Worm (Caenorhabditis elegans): ENCODE data around the gene srw-136.

DNA sequence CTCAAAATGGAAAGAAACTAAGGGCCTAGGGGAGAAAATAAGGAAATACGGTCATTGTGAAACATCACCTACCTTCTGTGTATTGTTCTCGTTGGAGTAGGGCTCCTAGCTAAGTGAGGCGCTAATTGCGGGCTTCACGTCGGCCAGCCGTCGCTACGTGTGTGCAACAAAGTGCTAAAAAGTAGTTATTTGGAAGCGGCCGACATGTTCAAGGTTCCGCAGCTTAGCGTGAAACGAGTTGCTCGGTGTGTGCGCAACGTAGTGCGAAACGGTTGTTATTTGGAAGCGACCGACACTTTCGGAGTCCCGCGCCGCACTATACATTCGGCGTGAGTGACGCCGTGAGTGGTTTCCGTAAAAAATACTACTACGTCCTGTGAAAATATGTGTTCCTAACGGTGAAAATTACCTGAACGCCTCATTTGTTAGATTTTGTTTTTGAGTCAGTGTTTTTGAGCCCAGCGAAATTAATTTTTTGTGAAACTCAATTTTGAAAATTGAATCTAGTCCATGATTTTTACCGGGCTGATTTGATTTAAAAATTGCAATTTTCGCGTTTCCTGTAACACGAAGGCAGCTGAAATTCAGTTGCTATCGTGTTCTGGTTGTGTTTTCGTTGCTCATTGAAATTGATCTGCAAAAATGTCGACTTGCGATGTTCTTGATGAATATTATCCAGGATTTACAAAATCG, 38.9 kb downstream of the srw-136 start, which contains the start of gene srw-129:
- no peak for TF ChIP-seq nhr-76 (tag; optimal IDR thresholded peaks at IDR 0.05)
- no peak for TF ChIP-seq ztf-11 (tag; optimal IDR thresholded peaks at IDR 0.05)
- no peak for TF ChIP-seq pqm-1 (tag; optimal IDR thresholded peaks at IDR 0.05)
- no peak for TF ChIP-seq elt-3 (tag; optimal IDR thresholded peaks at IDR 0.05)
- TF ChIP-seq unc-86 (tag; optimal IDR thresholded peaks at IDR 0.05), result no peak

Data from whole organism, L1 larva.